Worm (Caenorhabditis elegans): ENCODE data around the gene col-17.

- TF ChIP-seq mab-9 (GFP tag; IDR thresholded peaks at IDR 0.05) (no peak), lin-39 (tag; optimal IDR thresholded peaks at IDR 0.05) (no peak), sup-37 (GFP tag; optimal IDR thresholded peaks at IDR 0.05) (no peak), mef-2 (tag; optimal IDR thresholded peaks at IDR 0.05) (no peak), ces-1 (GFP tag; optimal IDR thresholded peaks at IDR 0.05) (no peak), elt-3 (tag; optimal IDR thresholded peaks at IDR 0.05) (peak in 2 of 6 experiments; percentile 9 to 17), lsy-2 (tag; optimal IDR thresholded peaks at IDR 0.05) (no peak), fkh-4 (tag; optimal IDR thresholded peaks at IDR 0.05; ENCODE audit: borderline replicate concordance) (no peak), nhr-11 (tag; optimal IDR thresholded peaks at IDR 0.05) (no peak)
Observed at ce11 chrII:4881727-4882126, 14.4 kb upstream of the col-17 start, which contains the start of gene gst-7.

All from whole organism, L1 larva.